Fruit fly (Drosophila melanogaster): ENCODE results near the gene sNPF.

sNPF gene

dm6 chr2L:20027382-20027919 lies at the start of gene sNPF:
Gene sNPF (plus strand): TSS chr2L:20027915.
- TF ChIP-seq Smox (GFP tag; optimal IDR thresholded peaks at IDR 0.05) (peak; percentile 66), OdsH (GFP tag; optimal IDR thresholded peaks at IDR 0.05) (peak; percentile 81), cyc (GFP tag; optimal IDR thresholded peaks at IDR 0.05) (peak; percentile 76), Ets96B (tag; optimal IDR thresholded peaks at IDR 0.05) (no peak), spab (GFP tag; optimal IDR thresholded peaks at IDR 0.05) (peak; percentile 67), topi (GFP tag; optimal IDR thresholded peaks at IDR 0.05) (peak; percentile 77), CG3032 (tag; optimal IDR thresholded peaks at IDR 0.05) (no peak), pdm3 (GFP tag; optimal IDR thresholded peaks at IDR 0.05) (peak; percentile 80), Eip93F (GFP tag; optimal IDR thresholded peaks at IDR 0.05) (no peak), Hr4 (GFP tag; optimal IDR thresholded peaks at IDR 0.05) (peak; percentile 74), eg (GFP tag; IDR thresholded peaks at IDR 0.05) (0 out of 3 replicates have a peak, but pooled peaks have one; percentile 15), fd59A (GFP tag; optimal IDR thresholded peaks at IDR 0.05) (peak; percentile 86), CG6792 (GFP tag; optimal IDR thresholded peaks at IDR 0.05) (peak; percentile 77), Lpt (GFP tag; optimal IDR thresholded peaks at IDR 0.05) (peak; percentile 39), CG10631 (GFP tag; optimal IDR thresholded peaks at IDR 0.05) (peak; percentile 83), CG6854 (GFP tag; optimal IDR thresholded peaks at IDR 0.05) (no peak), Hr39 (GFP tag; optimal IDR thresholded peaks at IDR 0.05) (peak; percentile 78), CG7368 (GFP tag; optimal IDR thresholded peaks at IDR 0.05) (peak; percentile 60), CG8319 (GFP tag; optimal IDR thresholded peaks at IDR 0.05) (peak; percentile 13), CG6276 (GFP tag; optimal IDR thresholded peaks at IDR 0.05) (peak; percentile 50), CG15336 (GFP tag; IDR thresholded peaks at IDR 0.05) (no peak; the same call in 1 of the 2 replicates), CG6163 (GFP tag; IDR thresholded peaks at IDR 0.05) (no peak; the same call in 1 of the 3 replicates), CG10669 (GFP tag; optimal IDR thresholded peaks at IDR 0.05) (peak; percentile 76), net (GFP tag; optimal IDR thresholded peaks at IDR 0.05) (peak; percentile 60), Hr38 (GFP tag; optimal IDR thresholded peaks at IDR 0.05) (no peak), CG3919 (GFP tag; optimal IDR thresholded peaks at IDR 0.05) (peak; percentile 80), dac (GFP tag; optimal IDR thresholded peaks at IDR 0.05) (peak; percentile 32), Eip78C (GFP tag) (peak; percentile 94), CG8119 (GFP tag; IDR thresholded peaks at IDR 0.05) (no peak), CG16779 (tag; optimal IDR thresholded peaks at IDR 0.05) (peak; percentile 61), Ets21C (GFP tag; optimal IDR thresholded peaks at IDR 0.05) (peak; percentile 53), Met (GFP tag; optimal IDR thresholded peaks at IDR 0.05) (peak; percentile 69), Sox102F (GFP tag; optimal IDR thresholded peaks at IDR 0.05) (peak; percentile 67), Gug (GFP tag; IDR thresholded peaks at IDR 0.05) (no peak; the same call in 1 of the 2 replicates), CG6808 (GFP tag; optimal IDR thresholded peaks at IDR 0.05) (peak; percentile 74), CG11902 (GFP tag; optimal IDR thresholded peaks at IDR 0.05) (peak; percentile 63), CG32006 (GFP tag; optimal IDR thresholded peaks at IDR 0.05) (peak; percentile 89), fd85E (GFP tag; optimal IDR thresholded peaks at IDR 0.05) (no peak), ss (GFP tag; optimal IDR thresholded peaks at IDR 0.05) (peak; percentile 64 to 86), fkh (GFP tag; optimal IDR thresholded peaks at IDR 0.05) (no peak), Sox15 (GFP tag; optimal IDR thresholded peaks at IDR 0.05) (peak; percentile 72), esn (GFP tag; optimal IDR thresholded peaks at IDR 0.05) (peak; percentile 80), vri (GFP tag; optimal IDR thresholded peaks at IDR 0.05) (peak; percentile 42), CG9139 (GFP tag; optimal IDR thresholded peaks at IDR 0.05) (peak; percentile 68), lz (GFP tag; optimal IDR thresholded peaks at IDR 0.05) (peak; percentile 72), achi (GFP tag; optimal IDR thresholded peaks at IDR 0.05) (peak; percentile 75), svp (GFP tag) (peak; percentile 87), CG8632 (GFP tag; optimal IDR thresholded peaks at IDR 0.05) (peak; percentile 72), Eip75B (GFP tag; optimal IDR thresholded peaks at IDR 0.05) (peak; percentile 73), salr (GFP tag; optimal IDR thresholded peaks at IDR 0.05) (peak; percentile 49 to 63), acj6 (GFP tag; optimal IDR thresholded peaks at IDR 0.05) (peak; percentile 79), CG11762 (GFP tag; optimal IDR thresholded peaks at IDR 0.05; ENCODE audit: insufficient read depth) (peak; percentile 9)
